Fruit fly (Drosophila melanogaster) whole organism, larva: Measurements from ENCODE around the gene ghi.

Experiments
- noc ChIP-seq: fragments of 200-800 bp; sonication (Bioruptor generic); optimal IDR thresholded peaks from 3 replicates; lab custom pipeline; 2019; ENCODE audit warnings: missing biosample characterization, mild to moderate bottlenecking, missing genetic modification characterization, moderate library complexity

The ghi gene

dm6 chr3L:9426656-9427294 lies 24.9 kb upstream of the ghi start, which contains the start of the genes Atat and Shc:
Gene Atat (minus strand): TSS chr3L:9426758.
Gene Shc (plus strand): TSS chr3L:9427010.
- peak; percentile 97 for TF ChIP-seq noc

- peak; percentile 41 for TF ChIP-seq noc
Measured at dm6 chr3L:9429665-9430607, 21.7 kb upstream of the ghi start, which contains the start of the genes RpS17 and MTF-1. Gene RpS17 (minus strand): TSS chr3L:9429821. Gene MTF-1 (plus strand): TSS chr3L:9430312.

DNA sequence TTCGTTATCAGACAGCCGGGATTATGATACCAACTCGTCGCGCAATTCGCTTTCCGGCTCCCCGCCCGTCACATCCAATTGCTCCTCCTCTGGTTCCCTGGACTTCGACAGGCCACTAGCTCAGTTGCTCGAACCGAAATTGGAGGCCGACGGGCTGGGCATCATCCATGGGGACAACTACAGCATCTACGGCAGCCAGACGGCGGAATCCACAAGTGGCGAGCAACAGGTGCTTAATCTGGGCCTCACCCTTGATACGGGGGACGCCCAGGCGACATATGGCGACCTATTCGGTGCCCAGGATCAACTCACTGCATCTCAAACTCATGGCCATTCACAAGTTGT lies 21.1 kb upstream of the ghi start:
- no peak for TF ChIP-seq noc

- no peak for TF ChIP-seq noc
Measured at dm6 chr3L:9431848-9432623, 19.6 kb upstream of the ghi start.

DNA sequence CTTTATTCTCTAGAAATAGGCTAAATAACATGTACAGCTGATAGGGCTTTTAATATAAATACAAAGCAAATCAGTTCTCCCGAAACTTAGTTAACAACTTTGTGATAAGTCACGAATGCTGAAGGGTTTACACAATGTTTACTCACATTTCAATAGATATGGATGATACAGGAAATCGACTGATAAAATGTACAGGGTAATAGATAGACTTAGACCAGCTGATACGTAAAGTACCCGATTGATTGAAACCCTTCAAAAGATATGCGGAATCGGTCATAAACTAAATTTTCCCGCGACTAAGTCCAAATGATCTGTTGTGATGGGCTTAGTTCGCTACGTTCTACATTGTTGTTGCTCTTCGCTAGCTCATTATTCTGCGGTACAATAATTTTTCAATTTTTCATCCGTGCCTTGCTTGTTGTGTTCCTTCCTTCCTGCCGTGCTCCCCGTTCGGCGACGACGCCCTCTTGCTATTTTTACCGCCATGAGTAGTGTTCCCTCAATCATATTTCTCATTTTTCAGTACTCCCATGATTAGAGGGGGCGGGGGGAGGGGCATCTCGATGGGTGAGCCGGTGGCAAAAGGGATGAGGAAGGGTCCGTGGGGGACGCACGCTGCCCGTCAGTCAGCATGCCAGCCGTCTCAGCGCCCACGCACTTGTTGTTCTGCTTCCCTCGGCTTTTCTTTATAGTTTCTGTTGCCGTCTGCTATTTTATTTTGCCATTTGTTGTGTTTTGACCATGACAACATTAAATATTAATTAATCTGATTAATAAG lies 18.7 kb upstream of the ghi start:
- no peak for TF ChIP-seq noc

DNA sequence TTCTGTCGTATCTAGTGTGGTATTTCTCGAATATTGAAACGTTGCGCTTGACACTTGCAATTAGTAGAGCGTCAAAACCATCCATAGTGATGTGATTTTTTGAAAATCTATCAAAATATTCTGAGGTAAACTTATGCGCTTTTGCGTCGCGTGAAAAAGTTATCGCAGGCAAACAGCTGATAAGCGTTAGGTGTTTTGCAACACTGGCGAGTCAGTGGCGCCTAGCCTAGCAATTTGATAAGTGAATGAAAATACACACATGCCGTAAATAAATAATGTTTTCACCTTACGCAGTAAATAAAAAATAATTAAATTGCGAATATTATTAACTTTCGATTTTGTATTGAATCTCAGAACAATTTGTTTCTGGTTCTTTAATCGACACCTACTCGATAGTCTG lies 16.4 kb upstream of the ghi start, which contains the start of gene CG42526:
TSS of gene CG42526 (minus strand) at position 85 of the 400 bp plus-strand sequence.
- TF ChIP-seq noc = no peak

DNA sequence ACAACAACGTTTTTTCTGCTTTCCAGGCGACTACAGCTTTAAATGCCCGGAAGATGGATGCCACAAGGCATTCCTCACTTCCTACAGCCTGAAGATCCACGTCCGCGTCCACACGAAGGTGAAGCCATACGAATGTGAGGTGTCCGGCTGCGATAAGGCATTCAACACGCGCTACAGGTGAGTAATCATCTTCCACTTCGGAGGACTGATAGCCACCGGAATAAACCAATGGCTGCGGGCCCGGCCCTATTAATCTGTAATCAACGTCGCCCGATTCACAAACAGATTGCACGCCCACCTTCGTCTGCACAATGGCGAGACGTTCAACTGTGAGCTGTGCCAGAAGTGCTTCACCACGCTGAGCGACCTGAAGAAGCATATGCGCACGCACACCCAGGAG lies 15.8 kb upstream of the ghi start:
- TF ChIP-seq noc = no peak

- no peak for TF ChIP-seq noc
Measured at dm6 chr3L:9438858-9439257, 12.8 kb upstream of the ghi start.

- no peak for TF ChIP-seq noc
Measured at dm6 chr3L:9441907-9442479, 9.7 kb upstream of the ghi start, which contains the start of the genes Bet3 and Nf-YA. Gene Bet3 (minus strand): TSS chr3L:9442267. Gene Nf-YA (minus strand): TSS chr3L:9442267.

dm6 chr3L:9442625-9443282 lies 8.9 kb upstream of the ghi start, which contains the start of gene Srg3:
Gene Srg3 (plus strand): TSS chr3L:9443232.
- TF ChIP-seq noc = no peak

DNA sequence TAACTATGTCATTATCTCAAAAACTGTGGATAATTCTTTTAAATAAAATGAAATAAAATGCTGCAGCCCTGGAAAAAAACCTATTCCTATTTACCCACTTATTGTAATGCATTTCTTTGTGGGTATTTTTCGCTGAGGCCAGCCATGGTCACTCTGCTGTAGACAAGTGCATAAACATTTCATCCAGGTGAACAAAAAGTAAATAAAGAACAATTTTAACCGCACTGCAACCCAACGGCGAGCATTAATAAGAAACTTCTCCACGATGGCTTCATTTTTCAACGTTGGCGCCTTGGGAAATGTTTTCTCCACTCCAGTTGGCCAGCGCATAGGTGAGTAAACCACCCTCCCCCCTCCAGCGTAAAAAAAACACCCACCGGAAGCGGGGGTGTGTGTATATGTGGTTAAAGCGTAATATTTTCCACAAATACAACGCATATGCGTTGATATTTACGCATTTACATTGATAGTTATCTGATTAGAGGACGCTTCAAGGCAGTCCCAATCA lies 4.9 kb upstream of the ghi start, which contains the start of gene CG3529:
TSS of gene CG3529 (plus strand) at position 134 of the 508 bp plus-strand sequence.
- peak; percentile 11 for TF ChIP-seq noc

DNA sequence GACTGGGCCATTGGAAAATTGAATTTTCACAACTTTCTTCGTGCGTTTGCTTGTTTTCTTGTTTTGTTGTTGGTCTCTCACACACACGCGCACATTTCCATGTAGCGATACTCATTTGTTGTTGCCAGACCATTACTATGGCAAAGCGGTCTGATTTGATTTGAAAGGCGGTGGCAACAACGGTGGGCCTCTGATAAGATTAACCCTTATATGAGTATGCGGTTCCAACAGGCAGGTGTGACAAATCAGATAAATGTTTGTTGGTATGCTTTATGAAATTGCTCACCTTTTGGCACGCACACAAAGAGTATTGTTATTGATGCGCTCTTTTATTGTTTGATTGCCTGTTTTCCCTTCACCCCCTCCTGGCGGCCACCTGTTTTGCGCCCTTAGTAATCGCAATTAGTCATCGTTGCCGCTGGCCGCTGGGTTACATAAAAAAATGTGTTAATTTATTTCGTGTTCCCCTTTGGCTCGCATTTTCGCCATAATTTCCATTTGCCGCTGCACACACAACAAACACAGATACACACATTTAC lies 4.4 kb upstream of the ghi start:
- peak; percentile 64 for TF ChIP-seq noc

dm6 chr3L:9452422-9452821 lies 746 bp downstream of the ghi start:
- TF ChIP-seq noc = no peak

DNA sequence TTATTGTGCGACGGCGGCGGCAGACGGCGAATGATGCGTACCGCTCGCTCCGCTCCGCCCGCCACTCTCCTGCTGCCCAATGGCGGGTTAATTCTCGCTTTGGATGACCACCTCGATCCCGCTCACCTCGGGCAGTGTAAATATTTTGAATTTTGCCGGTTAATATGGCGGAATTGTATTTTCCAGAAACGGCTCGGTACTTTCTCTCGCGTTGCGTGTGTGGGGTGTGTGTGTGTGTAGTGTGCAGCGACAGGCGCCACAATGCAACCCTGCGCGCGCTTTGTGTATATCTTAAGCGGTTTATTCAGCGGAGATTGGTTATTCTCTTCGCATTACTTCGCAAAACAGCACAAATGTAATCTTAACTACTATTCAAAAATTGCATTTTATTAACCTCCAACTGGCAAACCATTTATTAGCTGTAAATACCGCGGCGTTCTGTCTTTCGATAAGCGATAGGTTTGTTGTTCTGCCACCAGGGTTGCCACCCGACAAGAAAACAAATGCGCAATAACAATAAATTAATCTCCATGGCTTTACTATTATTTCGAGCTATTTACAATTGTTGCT lies 4.2 kb downstream of the ghi start, which contains the start of the genes phol and CG3552:
TSS of gene phol (minus strand) at position 463 of the 570 bp plus-strand sequence.
TSS of gene CG3552 (plus strand) at position 500 of the 570 bp plus-strand sequence.
- no peak for TF ChIP-seq noc
